Worm (Caenorhabditis elegans): Measurements from ENCODE around the gene F32D8.3.
"Not testable (repeated sequence)": the region's sequence is repeated elsewhere in the genome, so short reads cannot be mapped to it uniquely, and the experiment has no call there.

DNA sequence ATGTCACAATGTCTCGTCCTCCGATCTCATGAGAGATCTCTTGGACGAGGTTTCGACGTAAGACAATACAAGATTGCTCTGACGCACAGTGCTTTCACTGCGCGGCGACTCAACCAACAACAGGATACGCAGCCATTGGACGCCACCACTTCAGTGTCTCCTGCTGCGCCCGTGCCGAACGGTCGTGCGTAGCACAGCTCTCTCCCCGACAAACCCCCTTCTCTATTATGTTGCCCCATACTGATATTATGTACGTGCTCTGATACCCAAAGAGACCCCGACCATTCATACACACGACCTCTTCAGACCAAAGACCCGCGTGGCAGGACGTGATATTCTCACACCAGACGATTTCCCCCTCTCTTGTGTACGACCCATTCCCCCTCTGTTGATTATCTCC, 20.3 kb upstream of the F32D8.3 start:
- peak; percentile 23; the same call in 1 of the 2 replicates for TF ChIP-seq flt-1 (GFP tag; IDR thresholded peaks at IDR 0.05)
- TF ChIP-seq ztf-23 (GFP tag; IDR thresholded peaks at IDR 0.05); med-1 (GFP tag; optimal IDR thresholded peaks at IDR 0.05; ENCODE audit: insufficient read depth); cog-1 (tag; optimal IDR thresholded peaks at IDR 0.05); klf-2 (GFP tag; conservative IDR thresholded peaks at IDR 0.05): not testable (repeated sequence)
